Worm (Caenorhabditis elegans): ENCODE results near the gene F26D2.13.

F26D2.13 gene

ce11 chrV:16471995-16472563, 36.7 kb upstream of the F26D2.13 start, which contains the start of gene srw-35:
Gene srw-35, plus strand, starts transcription at chrV:16472513.
- TF ChIP-seq lin-15B (tag; optimal IDR thresholded peaks at IDR 0.05) (no peak), C34B4.2 (tag; optimal IDR thresholded peaks at IDR 0.05) (no peak), mef-2 (tag; optimal IDR thresholded peaks at IDR 0.05) (no peak), lsy-2 (tag; optimal IDR thresholded peaks at IDR 0.05) (no peak), ztf-4 (tag; optimal IDR thresholded peaks at IDR 0.05) (no peak), elt-3 (tag; optimal IDR thresholded peaks at IDR 0.05) (no peak), mab-9 (GFP tag; IDR thresholded peaks at IDR 0.05) (no peak), aly-2 (tag; optimal IDR thresholded peaks at IDR 0.05) (no peak), hlh-17 (GFP tag; optimal IDR thresholded peaks at IDR 0.05; ENCODE audit: borderline replicate concordance) (no peak), mep-1 (tag; optimal IDR thresholded peaks at IDR 0.05) (no peak), alr-1 (tag; optimal IDR thresholded peaks at IDR 0.05; ENCODE audit: borderline replicate concordance) (no peak), ces-1 (GFP tag; optimal IDR thresholded peaks at IDR 0.05) (no peak), irx-1 (tag; optimal IDR thresholded peaks at IDR 0.05) (no peak), nhr-28 (tag; optimal IDR thresholded peaks at IDR 0.05) (no peak), lir-3 (tag; optimal IDR thresholded peaks at IDR 0.05; ENCODE audit: poor library complexity) (no peak)

- TF ChIP-seq efl-1 (optimal IDR thresholded peaks at IDR 0.05) (no peak), efl-1 (GFP tag; optimal IDR thresholded peaks at IDR 0.05 in 1 of 2) (no peak), aly-2 (tag; optimal IDR thresholded peaks at IDR 0.05) (no peak), grh-1 (GFP tag; IDR thresholded peaks at IDR 0.05) (no peak)
Observed at ce11 chrV:16470916-16471315, 35.5 kb upstream of the F26D2.13 start, which contains the start of gene srh-138. Gene srh-138, minus strand, starts transcription at chrV:16471016.

- TF ChIP-seq ceh-63 (GFP tag; optimal IDR thresholded peaks at IDR 0.05) (no peak), swsn-7 (tag; optimal IDR thresholded peaks at IDR 0.05) (no peak), nhr-47 (tag; optimal IDR thresholded peaks at IDR 0.05) (no peak), unc-86 (tag; optimal IDR thresholded peaks at IDR 0.05) (no peak), efl-3 (GFP tag; optimal IDR thresholded peaks at IDR 0.05) (no peak), irx-1 (tag; optimal IDR thresholded peaks at IDR 0.05) (no peak), ceh-88 (GFP tag; IDR thresholded peaks at IDR 0.05) (no peak), sptf-1 (tag; optimal IDR thresholded peaks at IDR 0.05) (no peak), mdl-1 (tag; optimal IDR thresholded peaks at IDR 0.05) (no peak), dpl-1 (GFP tag; optimal IDR thresholded peaks at IDR 0.05) (no peak), jun-1 (tag; optimal IDR thresholded peaks at IDR 0.05) (no peak), elt-3 (tag; optimal IDR thresholded peaks at IDR 0.05) (no peak), lsy-2 (tag; optimal IDR thresholded peaks at IDR 0.05) (no peak)
Observed at ce11 chrV:16467840-16468239, 32.4 kb upstream of the F26D2.13 start, which contains the start of gene sru-44. Gene sru-44, minus strand, starts transcription at chrV:16467940.

- no peak for TF ChIP-seq elt-2 (tag; optimal IDR thresholded peaks at IDR 0.05)
- no peak for TF ChIP-seq ceh-90 (tag; optimal IDR thresholded peaks at IDR 0.05)
- TF ChIP-seq isw-1 (GFP tag; IDR thresholded peaks at IDR 0.05) = no peak
- TF ChIP-seq nhr-85 (tag) = no peak
- TF ChIP-seq efl-1 (optimal IDR thresholded peaks at IDR 0.05) = no peak
- TF ChIP-seq efl-1 (GFP tag; optimal IDR thresholded peaks at IDR 0.05 in 1 of 2) = no peak
- TF ChIP-seq egl-27 (tag; optimal IDR thresholded peaks at IDR 0.05) = no peak
- TF ChIP-seq sup-37 (GFP tag; optimal IDR thresholded peaks at IDR 0.05) = no peak
- TF ChIP-seq unc-86 (tag; optimal IDR thresholded peaks at IDR 0.05) = no peak
- TF ChIP-seq nhr-19 (GFP tag; conservative IDR thresholded peaks at IDR 0.05) = no peak
- no peak for TF ChIP-seq hpl-2 (GFP tag; optimal IDR thresholded peaks at IDR 0.05)
- TF ChIP-seq nhr-12 (tag; optimal IDR thresholded peaks at IDR 0.05) = no peak
- no peak for TF ChIP-seq swsn-7 (tag; optimal IDR thresholded peaks at IDR 0.05)
Observed at ce11 chrV:16460866-16461265, 25.5 kb upstream of the F26D2.13 start, which contains the start of gene srh-142. Gene srh-142, minus strand, starts transcription at chrV:16460966.
